Worm (Caenorhabditis elegans) whole organism, young adult: Measurements from ENCODE around the gene C49C3.8.
"Not testable (repeated sequence)": the region's sequence is repeated elsewhere in the genome, so short reads cannot be mapped to it uniquely, and the experiment has no call there.

ENCODE experiments used
- B0035.1 ChIP-seq: sonication (generic microtip); optimal IDR thresholded peaks from 2 replicates; lab custom pipeline; 2016; ENCODE audit warnings: missing genetic modification characterization, mild to moderate bottlenecking, missing compliant biosample characterization, missing genotype, missing genetic modification reagents
- B0261.1 ChIP-seq: sonication (generic microtip); optimal IDR thresholded peaks from 2 replicates; lab custom pipeline; 2016; ENCODE audit warnings: mild to moderate bottlenecking, missing genetic modification characterization, moderate library complexity, missing compliant biosample characterization
- F10E7.11 ChIP-seq: sonication (generic microtip); optimal IDR thresholded peaks from 2 replicates; lab custom pipeline; 2017; ENCODE audit warnings: mild to moderate bottlenecking, missing genetic modification characterization, moderate library complexity, missing compliant biosample characterization
- F33H1.4 ChIP-seq: fragments of 200-800 bp; sonication (Bioruptor generic); IDR thresholded peaks from 2 replicates; pipeline ENCODE4 v1.3.6; 2022; ENCODE audit warnings: missing genetic modification reagents, missing genetic modification characterization, missing compliant biosample characterization
- F39B2.1 ChIP-seq: fragments of 200-800 bp; sonication (Bioruptor generic); IDR thresholded peaks from 2 replicates; pipeline ENCODE4 v1.3.6; 2022; ENCODE audit warnings: missing genetic modification reagents, missing genetic modification characterization, missing compliant biosample characterization
- K12H6.12 ChIP-seq: fragments of 200-800 bp; sonication (Bioruptor generic); optimal IDR thresholded peaks from 2 replicates; lab custom pipeline; 2018; ENCODE audit warnings: mild to moderate bottlenecking, missing genetic modification characterization, missing compliant biosample characterization
- Y56A3A.18 ChIP-seq: fragments of 200-800 bp; sonication (Bioruptor generic); IDR thresholded peaks from 2 replicates; pipeline ENCODE4 v1.3.6; 2022; ENCODE audit warnings: missing genetic modification reagents, missing genetic modification characterization, missing compliant biosample characterization
- Y67H2A.10 ChIP-seq: fragments of 200-800 bp; sonication (Bioruptor generic); conservative IDR thresholded peaks from 2 replicates; pipeline ENCODE4 v1.3.6; 2022; ENCODE audit warnings: missing genetic modification reagents, missing genetic modification characterization, missing compliant biosample characterization
- Y79H2A.3 ChIP-seq: fragments of 200-800 bp; sonication (Bioruptor generic); conservative IDR thresholded peaks from 2 replicates; pipeline ENCODE4 v1.3.6; 2022; ENCODE audit warnings: missing genetic modification reagents, missing genetic modification characterization, missing compliant biosample characterization
- akir-1 ChIP-seq: fragments of 200-800 bp; sonication (Bioruptor generic); optimal IDR thresholded peaks from 2 replicates; lab custom pipeline; 2018; ENCODE audit warnings: mild to moderate bottlenecking, missing genetic modification characterization, moderate library complexity, missing compliant biosample characterization
- ama-1 ChIP-seq, 3 experiments: fragments of 150-350 bp in 1 of 3; sonication (generic microtip) in 2 of 3; optimal IDR thresholded peaks; 2 replicates each; lab custom pipeline; 2014 to 2018; ENCODE audit warnings: missing biosample characterization in 2 of 3, missing genetic modification characterization in 2 of 3, missing genetic modification reagents in 2 of 3
- bed-2 ChIP-seq: fragments of 200-800 bp; sonication (Bioruptor generic); IDR thresholded peaks from 2 replicates; pipeline ENCODE4 v1.3.6; 2022; ENCODE audit warnings: missing genetic modification reagents, missing genetic modification characterization, missing compliant biosample characterization
- ccch-3 ChIP-seq: fragments of 200-800 bp; sonication (Bioruptor generic); optimal IDR thresholded peaks from 2 replicates; lab custom pipeline; 2018; ENCODE audit warnings: mild to moderate bottlenecking, missing genetic modification characterization, missing compliant biosample characterization
- ceh-27 ChIP-seq: fragments of 200-800 bp; sonication (Bioruptor generic); optimal IDR thresholded peaks from 2 replicates; lab custom pipeline; 2018; ENCODE audit warnings: mild to moderate bottlenecking, missing genetic modification characterization, moderate library complexity, missing compliant biosample characterization
- ceh-58 ChIP-seq: fragments of 200-800 bp; sonication (Bioruptor generic); IDR thresholded peaks from 2 replicates; pipeline ENCODE4 v1.3.6; 2022; ENCODE audit warnings: missing genetic modification characterization, missing compliant biosample characterization
- egl-44 ChIP-seq: fragments of 200-800 bp; sonication (Bioruptor generic); IDR thresholded peaks from 2 replicates; pipeline ENCODE4 v1.3.6; 2022; ENCODE audit warnings: missing genetic modification reagents, missing genetic modification characterization, missing compliant biosample characterization
- egrh-3 ChIP-seq: fragments of 200-800 bp; sonication (Bioruptor generic); IDR thresholded peaks from 2 replicates; pipeline ENCODE4 v1.3.6; 2022; ENCODE audit warnings: missing genetic modification reagents, missing genetic modification characterization, missing compliant biosample characterization
- ets-4 ChIP-seq: fragments of 200-800 bp; sonication (Bioruptor generic); optimal IDR thresholded peaks from 2 replicates; lab custom pipeline; 2018; ENCODE audit warnings: mild to moderate bottlenecking, missing genetic modification characterization, missing compliant biosample characterization
- gei-17 ChIP-seq: fragments of 200-800 bp; sonication (Bioruptor generic); optimal IDR thresholded peaks from 2 replicates; lab custom pipeline; 2018; ENCODE audit warnings: mild to moderate bottlenecking, missing genetic modification characterization, missing compliant biosample characterization
- hlh-12 ChIP-seq: sonication (generic microtip); optimal IDR thresholded peaks from 2 replicates; lab custom pipeline; 2016; ENCODE audit warnings: missing genetic modification characterization, missing compliant biosample characterization
- let-607 ChIP-seq, 2 experiments: fragments of 200-800 bp in 1 of 2; sonication (Bioruptor generic) in 1 of 2; sonication (generic microtip) in 1 of 2; optimal IDR thresholded peaks; 2 replicates each; lab custom pipeline; 2016 to 2018; ENCODE audit warnings: mild to moderate bottlenecking in 2 of 2, missing compliant biosample characterization in 2 of 2, missing genetic modification characterization in 2 of 2, moderate library complexity in 2 of 2, missing genotype in 1 of 2
- lin-35 ChIP-seq, 3 experiments: fragments of 150-350 bp in 2 of 3; sonication (generic microtip) in 1 of 3; optimal IDR thresholded peaks; 2 replicates each; lab custom pipeline; 2014 to 2018; ENCODE audit warnings: missing biosample characterization in 3 of 3, missing genetic modification characterization in 3 of 3, missing genetic modification reagents in 3 of 3
- lsy-27 ChIP-seq: sonication (generic microtip); optimal IDR thresholded peaks from 2 replicates; lab custom pipeline; 2017; ENCODE audit warnings: missing genetic modification characterization, mild to moderate bottlenecking, missing compliant biosample characterization, antibody characterized with exemption, missing genotype, borderline replicate concordance; ENCODE audit not compliant: insufficient read depth
- madf-10 ChIP-seq: sonication (generic microtip); optimal IDR thresholded peaks from 2 replicates; lab custom pipeline; 2016; ENCODE audit warnings: mild to moderate bottlenecking, missing genetic modification characterization, missing compliant biosample characterization
- madf-6 ChIP-seq: fragments of 200-800 bp; sonication (Bioruptor generic); IDR thresholded peaks from 2 replicates; pipeline ENCODE4 v1.3.6; 2022; ENCODE audit warnings: missing genetic modification reagents, missing genetic modification characterization, missing compliant biosample characterization
- madf-8 ChIP-seq: fragments of 200-800 bp; sonication (Bioruptor generic); conservative IDR thresholded peaks from 2 replicates; pipeline ENCODE4 v1.3.6; 2022; ENCODE audit warnings: missing genetic modification reagents, missing genetic modification characterization, missing compliant biosample characterization
- nhr-179 ChIP-seq: sonication (generic microtip); optimal IDR thresholded peaks from 2 replicates; lab custom pipeline; 2016; ENCODE audit warnings: mild to moderate bottlenecking, missing genetic modification characterization, missing compliant biosample characterization
- rpc-1 ChIP-seq, 2 experiments: fragments of 150-350 bp in 1 of 2; sonication (generic microtip) in 1 of 2; optimal IDR thresholded peaks; 2 replicates each; lab custom pipeline; 2014 to 2018; ENCODE audit warnings: missing biosample characterization in 1 of 2, missing genetic modification characterization in 1 of 2, missing genetic modification reagents in 1 of 2, missing genotype in 1 of 2
- ztf-25 ChIP-seq: fragments of 200-800 bp; sonication (Bioruptor generic); IDR thresholded peaks from 2 replicates; pipeline ENCODE4 v1.3.6; 2022; ENCODE audit warnings: missing genetic modification reagents, missing genetic modification characterization, missing compliant biosample characterization
- ztf-26 ChIP-seq: sonication (generic microtip); optimal IDR thresholded peaks from 2 replicates; lab custom pipeline; 2017; ENCODE audit warnings: missing genetic modification characterization, missing compliant biosample characterization

The C49C3.8 gene

ce11 chrIV:17293679-17294078, 41.3 kb upstream of the C49C3.8 start:
- TF ChIP-seq madf-10 (tag; lab: Kevin White, UChicago) (no peak), egl-44 (GFP tag; lab: Robert Waterston, UW) (no peak), Y67H2A.10 (GFP tag; lab: Robert Waterston, UW) (no peak), ztf-26 (no peak), egrh-3 (GFP tag; lab: Robert Waterston, UW) (no peak), lin-35 (GFP tag; optimal IDR thresholded peaks at IDR 0.05; lab: Kevin White, UChicago) (no peak), ceh-58 (no peak), let-607 (tag; optimal IDR thresholded peaks at IDR 0.05; lab: Kevin White, UChicago) (no peak), hlh-12 (tag; lab: Kevin White, UChicago) (no peak), ets-4 (GFP tag; lab: Kevin White, UChicago) (no peak), F39B2.1 (GFP tag; lab: Robert Waterston, UW) (no peak), Y79H2A.3 (GFP tag; lab: Robert Waterston, UW) (no peak), F33H1.4 (GFP tag; lab: Robert Waterston, UW) (no peak), bed-2 (GFP tag; lab: Robert Waterston, UW) (no peak)

ce11 chrIV:17294489-17294888, 40.5 kb upstream of the C49C3.8 start, which contains the start of gene T28F3.5:
Gene T28F3.5 (plus strand): TSS chrIV:17294789.
- TF ChIP-seq rpc-1 (optimal IDR thresholded peaks at IDR 0.05; lab: Kevin White, UChicago) = no peak
- no peak for TF ChIP-seq rpc-1 (tag; optimal IDR thresholded peaks at IDR 0.05; lab: Kevin White, UChicago)
- TF ChIP-seq B0261.1 (tag; lab: Kevin White, UChicago) = no peak
- TF ChIP-seq, all 124 proteins: peak for 0

- TF ChIP-seq lsy-27 = no peak
- TF ChIP-seq K12H6.12 (tag; lab: Kevin White, UChicago) = no peak
- no peak for TF ChIP-seq ama-1 (optimal IDR thresholded peaks at IDR 0.05; lab: Kevin White, UChicago)
- TF ChIP-seq ama-1 (GFP tag; optimal IDR thresholded peaks at IDR 0.05; lab: Kevin White, UChicago) = no peak
- TF ChIP-seq ccch-3 (GFP tag; lab: Kevin White, UChicago) = no peak
- no peak for TF ChIP-seq Y56A3A.18 (GFP tag; lab: Robert Waterston, UW)
- TF ChIP-seq B0261.1 (tag; lab: Kevin White, UChicago) = no peak
Measured at ce11 chrIV:17301933-17302332, 33.1 kb upstream of the C49C3.8 start, which contains the start of gene ifta-2. Gene ifta-2 (minus strand): TSS chrIV:17302033.

- not testable (repeated sequence) for TF ChIP-seq Y56A3A.18 (GFP tag; lab: Robert Waterston, UW); ceh-27; akir-1 (GFP tag; lab: Kevin White, UChicago)
Measured at ce11 chrIV:17307223-17307622, 27.8 kb upstream of the C49C3.8 start, which contains the start of gene T28F3.8. Gene T28F3.8 (minus strand): TSS chrIV:17307323.

- TF ChIP-seq ztf-25 = no peak
- no peak for TF ChIP-seq F10E7.11 (tag; lab: Kevin White, UChicago)
- no peak for TF ChIP-seq let-607 (tag; optimal IDR thresholded peaks at IDR 0.05; lab: Kevin White, UChicago)
- no peak for TF ChIP-seq bed-2 (GFP tag; lab: Robert Waterston, UW)
- no peak for TF ChIP-seq madf-8
- no peak for TF ChIP-seq nhr-179
- no peak for TF ChIP-seq madf-6 (GFP tag; lab: Robert Waterston, UW)
- TF ChIP-seq B0035.1 (tag; lab: Kevin White, UChicago) = no peak
- no peak for TF ChIP-seq gei-17
Measured at ce11 chrIV:17308211-17308610, 26.8 kb upstream of the C49C3.8 start, which contains the start of gene T28F3.9. Gene T28F3.9 (plus strand): TSS chrIV:17308511.
